Fruit fly (Drosophila melanogaster): ENCODE measurements around the gene CG46439.

DNA sequence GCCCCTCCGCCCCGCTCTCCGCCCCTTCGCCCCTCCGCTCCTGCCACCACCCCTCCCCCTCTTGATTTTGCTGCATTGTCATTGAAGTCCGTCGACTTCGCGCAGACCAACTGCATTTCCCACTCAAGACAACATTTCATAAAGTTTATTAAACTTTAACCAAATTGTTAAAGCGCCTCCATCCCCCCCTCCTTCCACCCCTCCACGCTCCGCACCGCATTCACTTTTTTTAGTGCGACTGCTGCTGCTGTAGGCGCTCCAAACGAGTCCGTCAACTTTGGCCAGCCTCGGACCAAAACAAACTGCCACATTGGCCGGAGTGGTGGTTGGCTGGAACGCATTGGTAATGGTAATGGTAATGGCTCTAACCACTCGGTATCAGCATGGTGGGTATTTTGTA lies 42.8 kb upstream of the CG46439 start:
- TF ChIP-seq OdsH (GFP tag; optimal IDR thresholded peaks at IDR 0.05) (no peak), Jra (GFP tag; optimal IDR thresholded peaks at IDR 0.05) (no peak), pan (optimal IDR thresholded peaks at IDR 0.05) (no peak), usp (GFP tag; optimal IDR thresholded peaks at IDR 0.05) (no peak), br (GFP tag; optimal IDR thresholded peaks at IDR 0.05) (no peak), GATAd (GFP tag; optimal IDR thresholded peaks at IDR 0.05) (no peak), Dfd (GFP tag; optimal IDR thresholded peaks at IDR 0.05) (no peak), Abd-B (GFP tag; optimal IDR thresholded peaks at IDR 0.05) (no peak), sage (GFP tag; optimal IDR thresholded peaks at IDR 0.05) (no peak), HLH106 (tag; optimal IDR thresholded peaks at IDR 0.05) (no peak)
